Fruit fly (Drosophila melanogaster): ENCODE data around the gene snf.

The snf gene

DNA sequence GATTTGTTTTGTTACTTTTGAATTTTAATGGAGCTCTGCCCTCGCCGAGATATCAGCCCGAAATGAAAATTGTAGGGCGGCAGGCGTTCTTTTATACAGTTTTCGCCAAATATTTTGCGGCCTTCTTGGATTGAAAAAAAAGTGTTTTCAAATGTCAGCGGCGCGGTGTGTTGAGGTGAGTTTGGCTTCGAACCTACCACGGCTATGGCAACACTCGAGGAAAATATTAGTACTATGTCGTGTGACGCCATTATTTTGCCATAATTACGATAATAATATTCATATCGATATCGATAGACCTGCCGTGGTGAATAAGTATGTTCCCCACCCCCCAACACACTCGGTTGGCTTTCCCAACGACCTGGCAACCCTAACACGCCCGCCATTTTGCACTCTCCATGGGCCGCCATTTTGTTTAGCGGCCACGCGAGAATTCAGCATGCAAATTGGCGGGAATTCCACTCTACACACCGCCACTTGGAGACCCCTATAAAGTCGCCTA lies 2.8 kb downstream of the snf start, which contains the start of the genes TrxT and dhd (continued):
- peak; percentile 23 for TF ChIP-seq CG10209 (GFP tag; optimal IDR thresholded peaks at IDR 0.05)
- TF ChIP-seq CG30431 (GFP tag; optimal IDR thresholded peaks at IDR 0.05): no peak
- no peak for TF ChIP-seq CG1792 (GFP tag; optimal IDR thresholded peaks at IDR 0.05)
- no peak for TF ChIP-seq CG4617 (GFP tag; optimal IDR thresholded peaks at IDR 0.05; ENCODE audit: borderline replicate concordance)
- peak; percentile 50; the same call in 1 of the 2 replicates for TF ChIP-seq CG3847 (GFP tag; IDR thresholded peaks at IDR 0.05)
- TF ChIP-seq crol (GFP tag; IDR thresholded peaks at IDR 0.05): peak; percentile 64
- TF ChIP-seq vvl (GFP tag; IDR thresholded peaks at IDR 0.05): peak; percentile 87
- no peak for TF ChIP-seq CG10274 (GFP tag; optimal IDR thresholded peaks at IDR 0.05)
- no peak for TF ChIP-seq CG15696 (tag; optimal IDR thresholded peaks at IDR 0.05)
- no peak for TF ChIP-seq danr (GFP tag; IDR thresholded peaks at IDR 0.05)
- TF ChIP-seq CG12391 (tag; optimal IDR thresholded peaks at IDR 0.05): no peak
- peak; percentile 37 for TF ChIP-seq Antp (GFP tag; optimal IDR thresholded peaks at IDR 0.05)
- TF ChIP-seq bcd (GFP tag; optimal IDR thresholded peaks at IDR 0.05): peak; percentile 51
- peak; percentile 17; the same call in 1 of the 2 replicates for TF ChIP-seq CG6272 (GFP tag; IDR thresholded peaks at IDR 0.05)
- TF ChIP-seq chinmo (GFP tag; IDR thresholded peaks at IDR 0.05; ENCODE audit: partially characterized antibody): 0 out of 4 replicates have a peak, but pooled peaks have one; percentile 62
- TF ChIP-seq CG4730 (GFP tag; IDR thresholded peaks at IDR 0.05): no peak
- TF ChIP-seq stwl (tag; optimal IDR thresholded peaks at IDR 0.05): peak; percentile 85
- no peak for TF ChIP-seq lov (optimal IDR thresholded peaks at IDR 0.05)
- TF ChIP-seq lov (GFP tag; IDR thresholded peaks at IDR 0.05): 0 out of 3 replicates have a peak, but pooled peaks have one; percentile 40
- no peak for TF ChIP-seq tap (tag; optimal IDR thresholded peaks at IDR 0.05)
- peak; percentile 50 for TF ChIP-seq Fer1 (GFP tag; optimal IDR thresholded peaks at IDR 0.05)
- peak; percentile 14 for TF ChIP-seq ewg (GFP tag; optimal IDR thresholded peaks at IDR 0.05)
- TF ChIP-seq CG1233 (GFP tag; optimal IDR thresholded peaks at IDR 0.05): peak; percentile 31
- peak; percentile 30 for TF ChIP-seq CG12744 (GFP tag; optimal IDR thresholded peaks at IDR 0.05)
- peak; percentile 25 for TF ChIP-seq mirr (GFP tag; optimal IDR thresholded peaks at IDR 0.05)
- no peak for TF ChIP-seq ara (GFP tag; IDR thresholded peaks at IDR 0.05)
- no peak for TF ChIP-seq org-1 (GFP tag; optimal IDR thresholded peaks at IDR 0.05)
- no peak for TF ChIP-seq CG7839 (tag; optimal IDR thresholded peaks at IDR 0.05)
- TF ChIP-seq sna (GFP tag; IDR thresholded peaks at IDR 0.05; ENCODE audit: partially characterized antibody): peak; percentile 59; the same call in 1 of the 2 replicates
- peak; percentile 53; the same call in 1 of the 3 replicates for TF ChIP-seq so (GFP tag; IDR thresholded peaks at IDR 0.05)
- peak; percentile 28; the same call in 1 of the 2 replicates for TF ChIP-seq Ptx1 (GFP tag; IDR thresholded peaks at IDR 0.05)
- peak; percentile 68 for TF ChIP-seq zfh1 (GFP tag; IDR thresholded peaks at IDR 0.05)
- no peak for TF ChIP-seq CG8281 (tag; optimal IDR thresholded peaks at IDR 0.05)
- no peak for TF ChIP-seq Tbp (GFP tag; optimal IDR thresholded peaks at IDR 0.05)
- TF ChIP-seq HLH3B (GFP tag; IDR thresholded peaks at IDR 0.05): 0 out of 2 replicates have a peak, but pooled peaks have one; percentile 5
- no peak for TF ChIP-seq Gug (GFP tag; IDR thresholded peaks at IDR 0.05)
- no peak for TF ChIP-seq CG2889 (GFP tag; IDR thresholded peaks at IDR 0.05)
- TF ChIP-seq CG14710 (tag; optimal IDR thresholded peaks at IDR 0.05): peak; percentile 34
- TF ChIP-seq phol (tag; optimal IDR thresholded peaks at IDR 0.05): peak; percentile 100
- peak; percentile 33 for TF ChIP-seq MTF-1 (GFP tag; optimal IDR thresholded peaks at IDR 0.05; ENCODE audit: borderline replicate concordance)
- TF ChIP-seq grau (tag; optimal IDR thresholded peaks at IDR 0.05): peak; percentile 22
- TF ChIP-seq CG17328 (GFP tag; IDR thresholded peaks at IDR 0.05): peak; percentile 64
- TF ChIP-seq caup (GFP tag; optimal IDR thresholded peaks at IDR 0.05; ENCODE audit: severe bottlenecking): peak; percentile 50
- TF ChIP-seq CG9932 (GFP tag; IDR thresholded peaks at IDR 0.05): peak; percentile 34; the same call in 1 of the 2 replicates
- peak; percentile 80 for TF ChIP-seq Dref (GFP tag; IDR thresholded peaks at IDR 0.05)
- TF ChIP-seq CG34224 (GFP tag; IDR thresholded peaks at IDR 0.05; ENCODE audit: partially characterized antibody): peak; percentile 58; the same call in 1 of the 3 replicates
- peak; percentile 45 for TF ChIP-seq BEAF-32 (GFP tag; optimal IDR thresholded peaks at IDR 0.05)
- peak; percentile 75 for TF ChIP-seq Dp (GFP tag; optimal IDR thresholded peaks at IDR 0.05)
- peak; percentile 39 for TF ChIP-seq sens (GFP tag)
- peak in 1 of 2 experiments; percentile 26 for TF ChIP-seq bsh (GFP tag; optimal IDR thresholded peaks at IDR 0.05)

Data from whole organism, embryonic.